Fruit fly (Drosophila melanogaster): ENCODE measurements around the gene D19B.

- TF ChIP-seq pan (optimal IDR thresholded peaks at IDR 0.05), result no peak
- no peak for TF ChIP-seq usp (GFP tag; optimal IDR thresholded peaks at IDR 0.05)
- no peak for TF ChIP-seq psq (optimal IDR thresholded peaks at IDR 0.05)
- no peak for TF ChIP-seq CG8478 (optimal IDR thresholded peaks at IDR 0.05)
- TF ChIP-seq EcR (GFP tag; optimal IDR thresholded peaks at IDR 0.05), result no peak
- TF ChIP-seq Dll (optimal IDR thresholded peaks at IDR 0.05), result no peak
Observed at dm6 chr3L:6234035-6234434, 49.3 kb upstream of the D19B start, which contains the start of gene CG42714.
